Fruit fly (Drosophila melanogaster) whole organism, embryonic: ENCODE results near the gene CG13315.

Source experiments
- B-H1 ChIP-seq: fragments of 200-800 bp; sonication (Bioruptor generic); IDR thresholded peaks from 3 replicates; pipeline ENCODE4 v1.3.6; 2022; ENCODE audit warnings: missing biosample characterization, missing genetic modification characterization
- CG10209 ChIP-seq: fragments of 200-800 bp; sonication (Bioruptor generic); optimal IDR thresholded peaks from 3 replicates; lab custom pipeline; 2017; ENCODE audit warnings: missing biosample characterization, mild to moderate bottlenecking, missing genetic modification characterization, missing genetic modification reagents
- CG10366 ChIP-seq: fragments of 200-800 bp; sonication (Bioruptor generic); IDR thresholded peaks from 2 replicates; pipeline ENCODE4 v1.3.6; 2022; ENCODE audit warnings: missing biosample characterization, missing genetic modification characterization
- CG11695 ChIP-seq: fragments of 200-800 bp; sonication (Bioruptor generic); IDR thresholded peaks from 3 replicates; pipeline ENCODE4 v1.3.6; 2022; ENCODE audit warnings: missing biosample characterization, missing genetic modification characterization
- CG12769 ChIP-seq: fragments of 200-800 bp; sonication (Bioruptor generic); optimal IDR thresholded peaks from 2 replicates; lab custom pipeline; 2019; ENCODE audit warnings: missing biosample characterization, mild to moderate bottlenecking, missing genetic modification characterization, moderate library complexity
- CG16863 ChIP-seq: fragments of 200-800 bp; sonication (Bioruptor generic); optimal IDR thresholded peaks from 3 replicates; lab custom pipeline; 2016; ENCODE audit warnings: missing biosample characterization, missing genetic modification characterization
- CG17361 ChIP-seq: fragments of 200-800 bp; sonication (Bioruptor generic); IDR thresholded peaks from 3 replicates; pipeline ENCODE4 v1.3.6; 2022; ENCODE audit warnings: missing biosample characterization, missing genetic modification characterization
- CG30431 ChIP-seq: fragments of 200-800 bp; sonication (Bioruptor generic); optimal IDR thresholded peaks from 2 replicates; lab custom pipeline; 2017; ENCODE audit warnings: missing biosample characterization, missing genetic modification characterization
- CG31388 ChIP-seq: fragments of 200-800 bp; sonication (Bioruptor generic); optimal IDR thresholded peaks from 2 replicates; lab custom pipeline; 2016; ENCODE audit warnings: missing biosample characterization, missing genetic modification characterization
- CG32772 ChIP-seq: fragments of 200-800 bp; sonication (Bioruptor generic); IDR thresholded peaks from 2 replicates; pipeline ENCODE4 v1.3.6; 2022; ENCODE audit warnings: missing biosample characterization, missing genetic modification characterization
- CG34376 ChIP-seq: fragments of 200-800 bp; sonication (Bioruptor generic); optimal IDR thresholded peaks from 2 replicates; lab custom pipeline; 2018; ENCODE audit warnings: missing biosample characterization, mild to moderate bottlenecking, missing genetic modification characterization
- CG3838 ChIP-seq: fragments of 200-800 bp; sonication (Bioruptor generic); optimal IDR thresholded peaks from 3 replicates; lab custom pipeline; 2016; ENCODE audit warnings: missing biosample characterization, missing genetic modification characterization
- CG6765 ChIP-seq: fragments of 200-800 bp; sonication (Bioruptor generic); optimal IDR thresholded peaks from 3 replicates; lab custom pipeline; 2017; ENCODE audit warnings: missing biosample characterization, mild to moderate bottlenecking, missing genetic modification characterization
- Doc2 ChIP-seq: fragments of 200-800 bp; sonication (Bioruptor generic); IDR thresholded peaks from 2 replicates; pipeline ENCODE4 v1.3.6; 2022; ENCODE audit warnings: missing biosample characterization, missing genetic modification characterization
- ERR ChIP-seq: fragments of 200-800 bp; sonication (Bioruptor generic); optimal IDR thresholded peaks from 2 replicates; lab custom pipeline; 2016; ENCODE audit warnings: missing biosample characterization, missing genetic modification characterization
- GATAe ChIP-seq: fragments of 200-800 bp; sonication (Bioruptor generic); conservative IDR thresholded peaks from 2 replicates; pipeline ENCODE4 v1.3.6; 2022; ENCODE audit warnings: missing biosample characterization, missing genetic modification characterization
- Gsc ChIP-seq: fragments of 200-800 bp; sonication (Bioruptor generic); IDR thresholded peaks from 2 replicates; pipeline ENCODE4 v1.3.6; 2022; ENCODE audit warnings: missing biosample characterization, missing genetic modification characterization
- H2.0 ChIP-seq: fragments of 200-800 bp; sonication (Bioruptor generic); IDR thresholded peaks from 2 replicates; pipeline ENCODE4 v1.3.6; 2022; ENCODE audit warnings: missing biosample characterization, missing genetic modification characterization
- HHEX ChIP-seq: fragments of 200-800 bp; sonication (Bioruptor generic); optimal IDR thresholded peaks from 3 replicates; lab custom pipeline; 2017; ENCODE audit warnings: missing biosample characterization, mild to moderate bottlenecking, missing genetic modification characterization, missing genetic modification reagents
- Hmr ChIP-seq: fragments of 200-800 bp; sonication (Bioruptor generic); optimal IDR thresholded peaks from 3 replicates; lab custom pipeline; 2017; ENCODE audit warnings: mild to moderate bottlenecking, missing biosample characterization, missing genetic modification reagents, missing genetic modification characterization
- Hmx ChIP-seq: fragments of 200-800 bp; sonication (Bioruptor generic); optimal IDR thresholded peaks from 2 replicates; lab custom pipeline; 2016; ENCODE audit warnings: missing biosample characterization, missing genetic modification characterization
- Nf-YB ChIP-seq: fragments of 200-800 bp; sonication (Bioruptor generic); optimal IDR thresholded peaks from 3 replicates; lab custom pipeline; 2019; ENCODE audit warnings: missing biosample characterization, mild to moderate bottlenecking, missing genetic modification characterization, moderate library complexity
- Oli ChIP-seq: fragments of 200-800 bp; sonication (Bioruptor generic); optimal IDR thresholded peaks from 2 replicates; lab custom pipeline; 2018; ENCODE audit warnings: missing biosample characterization, mild to moderate bottlenecking, missing genetic modification characterization, moderate library complexity
- Optix ChIP-seq: fragments of 200-800 bp; sonication (Bioruptor generic); IDR thresholded peaks from 3 replicates; pipeline ENCODE4 v1.3.6; 2022; ENCODE audit warnings: missing biosample characterization, missing genetic modification characterization
- Ssrp ChIP-seq: fragments of 200-800 bp; sonication (Bioruptor generic); optimal IDR thresholded peaks from 2 replicates; lab custom pipeline; 2018; ENCODE audit warnings: missing biosample characterization, mild to moderate bottlenecking, missing genetic modification characterization, moderate library complexity
- Taf1 ChIP-seq: fragments of 200-800 bp; sonication (Bioruptor generic); IDR thresholded peaks from 2 replicates; pipeline ENCODE4 v1.3.6; 2022; ENCODE audit warnings: missing biosample characterization, missing genetic modification characterization
- Trl ChIP-seq, 3 experiments: fragments of >200 bp in 2 of 3; fragments of 200-800 bp in 1 of 3; sonication (Bioruptor generic) in 1 of 3; optimal IDR thresholded peaks; 2 replicates in 1 of 3; 3 replicates in 2 of 3; lab custom pipeline; 2016 to 2017; ENCODE audit warnings: missing biosample characterization in 1 of 3, missing genetic modification characterization in 1 of 3
- YL-1 ChIP-seq: fragments of 200-800 bp; sonication (Bioruptor generic); optimal IDR thresholded peaks from 3 replicates; lab custom pipeline; 2017; ENCODE audit warnings: missing biosample characterization, mild to moderate bottlenecking, missing genetic modification characterization
- abd-A ChIP-seq: fragments of 200-800 bp; sonication (Bioruptor generic); optimal IDR thresholded peaks from 3 replicates; lab custom pipeline; 2019; ENCODE audit warnings: missing biosample characterization, mild to moderate bottlenecking, missing genetic modification characterization, moderate library complexity
- ato ChIP-seq: fragments of 200-800 bp; sonication (Bioruptor generic); IDR thresholded peaks from 2 replicates; pipeline ENCODE4 v1.3.6; 2022; ENCODE audit warnings: missing biosample characterization, missing genetic modification characterization; ENCODE audit not compliant: partially characterized antibody
- btn ChIP-seq: fragments of 200-800 bp; sonication (Bioruptor generic); optimal IDR thresholded peaks from 2 replicates; lab custom pipeline; 2016; ENCODE audit warnings: missing biosample characterization, missing genetic modification characterization
- chif ChIP-seq, 2 experiments: fragments of 200-800 bp; sonication (Bioruptor generic); optimal IDR thresholded peaks; 3 replicates each; lab custom pipeline; 2016; ENCODE audit warnings: missing biosample characterization in 2 of 2, missing genetic modification characterization in 2 of 2
- chn ChIP-seq: fragments of 200-800 bp; sonication (Bioruptor generic); optimal IDR thresholded peaks from 2 replicates; lab custom pipeline; 2016; ENCODE audit warnings: missing biosample characterization, missing genetic modification characterization
- dmrt11E ChIP-seq: fragments of 200-800 bp; sonication (Bioruptor generic); optimal IDR thresholded peaks from 3 replicates; lab custom pipeline; 2018; ENCODE audit warnings: missing biosample characterization, mild to moderate bottlenecking, missing genetic modification characterization, moderate library complexity
- dmrt99B ChIP-seq: fragments of 200-800 bp; sonication (Bioruptor generic); optimal IDR thresholded peaks from 2 replicates; lab custom pipeline; 2018; ENCODE audit warnings: missing biosample characterization, mild to moderate bottlenecking, missing genetic modification characterization, moderate library complexity
- fd102C ChIP-seq: fragments of 200-800 bp; sonication (Bioruptor generic); optimal IDR thresholded peaks from 2 replicates; lab custom pipeline; 2018; ENCODE audit warnings: missing biosample characterization, mild to moderate bottlenecking, missing genetic modification characterization, moderate library complexity
- grau ChIP-seq: fragments of 200-800 bp; optimal IDR thresholded peaks from 3 replicates; lab custom pipeline; 2019; ENCODE audit warnings: missing biosample characterization, mild to moderate bottlenecking, missing genetic modification characterization, moderate library complexity
- hkb ChIP-seq, 2 experiments: fragments of 200-800 bp in 1 of 2; fragments of >200 bp in 1 of 2; sonication (Bioruptor generic) in 1 of 2; IDR thresholded peaks in 1 of 2; optimal IDR thresholded peaks in 1 of 2; 2 replicates each; pipeline versions ENCODE4 v1.3.6 to Lab custom; 2017 to 2022; ENCODE audit warnings: missing biosample characterization in 1 of 2, missing genetic modification characterization in 1 of 2
- lab ChIP-seq: fragments of 200-800 bp; sonication (Bioruptor generic); optimal IDR thresholded peaks from 3 replicates; lab custom pipeline; 2017; ENCODE audit warnings: missing biosample characterization, missing genetic modification characterization, mild to moderate bottlenecking, moderate library complexity, missing genetic modification reagents
- lbe ChIP-seq: fragments of 200-800 bp; sonication (Bioruptor generic); optimal IDR thresholded peaks from 2 replicates; lab custom pipeline; 2016; ENCODE audit warnings: missing biosample characterization, mild to moderate bottlenecking, missing genetic modification characterization
- mld ChIP-seq: fragments of 200-800 bp; sonication (Bioruptor generic); IDR thresholded peaks from 3 replicates; pipeline ENCODE4 v1.3.6; 2022; ENCODE audit warnings: missing biosample characterization, missing genetic modification characterization; ENCODE audit not compliant: partially characterized antibody
- nerfin-1 ChIP-seq: fragments of 200-800 bp; sonication (Bioruptor generic); optimal IDR thresholded peaks from 3 replicates; lab custom pipeline; 2019; ENCODE audit warnings: missing biosample characterization, mild to moderate bottlenecking, missing genetic modification characterization, moderate library complexity
- ro ChIP-seq: fragments of 200-800 bp; sonication (Bioruptor generic); IDR thresholded peaks from 2 replicates; pipeline ENCODE4 v1.3.6; 2022; ENCODE audit warnings: missing biosample characterization, missing genetic modification characterization
- schlank ChIP-seq: fragments of 200-800 bp; sonication (Bioruptor generic); optimal IDR thresholded peaks from 2 replicates; lab custom pipeline; 2018; ENCODE audit warnings: missing biosample characterization, mild to moderate bottlenecking, missing genetic modification characterization
- scrt ChIP-seq: fragments of 200-800 bp; sonication (Bioruptor generic); optimal IDR thresholded peaks from 2 replicates; lab custom pipeline; 2018; ENCODE audit warnings: missing biosample characterization, mild to moderate bottlenecking, missing genetic modification characterization, moderate library complexity
- shn ChIP-seq: fragments of 200-800 bp; sonication (Bioruptor generic); optimal IDR thresholded peaks from 3 replicates; lab custom pipeline; 2016; ENCODE audit warnings: missing biosample characterization, missing genetic modification characterization
- slbo ChIP-seq: fragments of 200-800 bp; sonication (Bioruptor generic); IDR thresholded peaks from 2 replicates; pipeline ENCODE4 v1.3.6; 2022; ENCODE audit warnings: missing biosample characterization, missing genetic modification characterization
- tll ChIP-seq, 2 experiments: fragments of 200-800 bp in 1 of 2; fragments of >200 bp in 1 of 2; sonication (Bioruptor generic) in 1 of 2; optimal IDR thresholded peaks; 2 replicates each; lab custom pipeline; 2017 to 2019; ENCODE audit warnings: missing biosample characterization in 2 of 2, missing genetic modification characterization in 2 of 2, mild to moderate bottlenecking in 1 of 2, moderate library complexity in 1 of 2
- unpg ChIP-seq: fragments of 200-800 bp; sonication (Bioruptor generic); optimal IDR thresholded peaks from 3 replicates; lab custom pipeline; 2018; ENCODE audit warnings: missing biosample characterization, mild to moderate bottlenecking, missing genetic modification characterization, moderate library complexity

Gene CG13315

DNA sequence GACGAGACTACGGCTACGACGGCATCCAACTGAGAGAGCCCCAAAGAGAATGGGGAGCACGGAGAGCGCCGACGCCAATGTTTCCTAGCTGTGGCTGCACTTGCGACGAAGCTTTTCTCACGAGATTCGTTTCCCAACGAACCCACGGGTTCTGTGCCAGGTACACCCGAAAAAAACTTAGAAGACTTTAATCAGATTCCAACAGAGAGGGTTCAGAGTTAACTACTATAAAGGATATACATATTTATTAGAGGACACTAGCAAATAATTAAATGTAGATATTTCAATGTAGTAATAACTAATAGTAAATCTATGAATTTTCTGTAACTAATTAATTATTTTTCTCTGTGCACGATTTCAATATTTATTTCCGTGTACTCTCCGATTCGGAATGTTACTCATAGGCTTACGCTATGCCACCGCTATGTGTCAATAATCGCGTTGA lies 30.7 kb upstream of the CG13315 start, which contains the start of gene Argk1 (continued):
- TF ChIP-seq Hmx (GFP tag; lab: Kevin White, UChicago) (no peak), Taf1 (peak; percentile 46), CG30431 (GFP tag; lab: Kevin White, UChicago) (no peak), CG10209 (GFP tag; lab: Kevin White, UChicago) (peak; percentile 56), CG12769 (tag; lab: Kevin White, UChicago) (peak; percentile 86), ro (GFP tag; lab: Robert Waterston, UW) (no peak), Doc2 (no peak), abd-A (tag; lab: Kevin White, UChicago) (no peak), CG3838 (GFP tag; lab: Kevin White, UChicago) (no peak), lbe (no peak), dmrt11E (tag; lab: Kevin White, UChicago) (no peak), dmrt99B (peak; percentile 70), Gsc (GFP tag; lab: Robert Waterston, UW) (no peak), unpg (GFP tag; lab: Kevin White, UChicago) (peak; percentile 43), chif (GFP tag; optimal IDR thresholded peaks at IDR 0.05; lab: Kevin White, UChicago) (no peak), grau (peak; percentile 80), CG34376 (GFP tag; lab: Kevin White, UChicago) (no peak), mld (no peak), CG32772 (GFP tag; lab: Robert Waterston, UW) (no peak), tll (GFP tag; optimal IDR thresholded peaks at IDR 0.05; lab: Kevin White, UChicago) (no peak), shn (GFP tag; lab: Kevin White, UChicago) (no peak), Oli (tag; lab: Kevin White, UChicago) (peak; percentile 63), CG16863 (no peak), ato (GFP tag; lab: Robert Waterston, UW) (no peak), lab (peak; percentile 45), CG10366 (GFP tag; lab: Robert Waterston, UW) (peak; percentile 14; the same call in 1 of the 2 replicates), Hmr (GFP tag; lab: Kevin White, UChicago) (peak; percentile 81), Nf-YB (GFP tag; lab: Kevin White, UChicago) (peak; percentile 24), CG11695 (GFP tag; lab: Robert Waterston, UW) (peak; percentile 67; the same call in 2 of the 3 replicates), GATAe (peak; percentile 39; the same call in 1 of the 2 replicates), CG31388 (GFP tag; lab: Kevin White, UChicago) (no peak), schlank (tag; lab: Kevin White, UChicago) (no peak), Optix (GFP tag; lab: Robert Waterston, UW) (no peak), H2.0 (peak; percentile 38; the same call in 1 of the 2 replicates), slbo (GFP tag; lab: Robert Waterston, UW) (peak; percentile 86), CG6765 (GFP tag; lab: Kevin White, UChicago) (no peak), B-H1 (GFP tag; lab: Robert Waterston, UW) (peak; percentile 39; the same call in 1 of the 3 replicates), btn (no peak), Ssrp (peak; percentile 9), nerfin-1 (tag; lab: Kevin White, UChicago) (no peak), scrt (GFP tag; lab: Kevin White, UChicago) (no peak), YL-1 (GFP tag; lab: Kevin White, UChicago) (no peak), Trl (optimal IDR thresholded peaks at IDR 0.05; lab: Kevin White, UChicago) (peak; percentile 31 to 57), Trl (GFP tag; optimal IDR thresholded peaks at IDR 0.05; lab: Kevin White, UChicago) (no peak), fd102C (GFP tag; lab: Kevin White, UChicago) (no peak), hkb (optimal IDR thresholded peaks at IDR 0.05; lab: Kevin White, UChicago) (no peak), hkb (GFP tag; IDR thresholded peaks at IDR 0.05; lab: Robert Waterston, UW) (peak; percentile 52), HHEX (GFP tag; lab: Kevin White, UChicago) (no peak), CG17361 (peak; percentile 62), chn (GFP tag; lab: Kevin White, UChicago) (no peak), ERR (GFP tag; lab: Kevin White, UChicago) (no peak)
